Worm (Caenorhabditis elegans): Measurements from ENCODE around the gene R12C12.5.

Gene R12C12.5

ce11 chrII:6061495-6061894, 16.5 kb upstream of the R12C12.5 start (continued):
- TF ChIP-seq ceh-44 (GFP tag; IDR thresholded peaks at IDR 0.05) (no peak), hmg-1.1 (GFP tag; IDR thresholded peaks at IDR 0.05) (peak; percentile 50; the same call in 1 of the 2 replicates), cey-2 (tag; optimal IDR thresholded peaks at IDR 0.05; ENCODE audit: borderline replicate concordance, insufficient read depth) (no peak), daf-12 (tag; optimal IDR thresholded peaks at IDR 0.05) (no peak), nhr-102 (tag; optimal IDR thresholded peaks at IDR 0.05) (peak; percentile 52), daf-19 (GFP tag; conservative IDR thresholded peaks at IDR 0.05) (no peak), dmd-8 (GFP tag; IDR thresholded peaks at IDR 0.05) (no peak), ZK546.5 (tag; optimal IDR thresholded peaks at IDR 0.05) (no peak), snpc-4 (tag; optimal IDR thresholded peaks at IDR 0.05) (no peak), duxl-1 (tag; optimal IDR thresholded peaks at IDR 0.05; ENCODE audit: poor library complexity) (peak; percentile 71), zfp-2 (tag; optimal IDR thresholded peaks at IDR 0.05) (no peak), T26A8.4 (GFP tag; IDR thresholded peaks at IDR 0.05) (0 out of 2 replicates have a peak, but pooled peaks have one; percentile 19)

ce11 chrII:6055927-6056326, 11.0 kb upstream of the R12C12.5 start, which contains the start of gene R12C12.7:
Gene R12C12.7 (minus strand): TSS chrII:6055985.
- TF ChIP-seq nhr-102 (tag; optimal IDR thresholded peaks at IDR 0.05) (no peak), hlh-30 (tag; optimal IDR thresholded peaks at IDR 0.05; ENCODE audit: insufficient read depth) (peak; percentile 30), lsy-2 (tag; optimal IDR thresholded peaks at IDR 0.05) (peak in 1 of 2 experiments; percentile 55), pqm-1 (tag; optimal IDR thresholded peaks at IDR 0.05) (peak; percentile 72), dve-1 (tag; optimal IDR thresholded peaks at IDR 0.05; ENCODE audit: insufficient read depth) (peak; percentile 18), nhr-28 (tag; optimal IDR thresholded peaks at IDR 0.05) (peak; percentile 76), ZK546.5 (tag; optimal IDR thresholded peaks at IDR 0.05) (no peak), lin-38 (GFP tag; IDR thresholded peaks at IDR 0.05) (0 out of 2 replicates have a peak, but pooled peaks have one; percentile 26), daf-16 (GFP tag; optimal IDR thresholded peaks at IDR 0.05) (no peak), daf-16 (tag; optimal IDR thresholded peaks at IDR 0.05) (peak; percentile 4), dpl-1 (GFP tag; optimal IDR thresholded peaks at IDR 0.05) (peak; percentile 51), hmg-1.1 (GFP tag; IDR thresholded peaks at IDR 0.05) (no peak), mes-2 (tag; optimal IDR thresholded peaks at IDR 0.05; ENCODE audit: poor library complexity, severe bottlenecking) (peak; percentile 70)

- TF ChIP-seq F26F4.8 (GFP tag; conservative IDR thresholded peaks at IDR 0.05): 0 out of 2 replicates have a peak, but pooled peaks have one; percentile 31
- peak; percentile 65; the same call in 1 of the 2 replicates for TF ChIP-seq snpc-1.2 (GFP tag; IDR thresholded peaks at IDR 0.05)
- TF ChIP-seq Y48G9A.11 (GFP tag; IDR thresholded peaks at IDR 0.05): peak; percentile 49; the same call in 1 of the 2 replicates
- 0 out of 2 replicates have a peak, but pooled peaks have one; percentile 15 for TF ChIP-seq egl-43 (GFP tag; IDR thresholded peaks at IDR 0.05)
- TF ChIP-seq lin-38 (GFP tag; IDR thresholded peaks at IDR 0.05): peak; percentile 65
- TF ChIP-seq lin-1 (GFP tag; IDR thresholded peaks at IDR 0.05): 0 out of 2 replicates have a peak, but pooled peaks have one; percentile 23
- 0 out of 2 replicates have a peak, but pooled peaks have one; percentile 58 for TF ChIP-seq lim-7 (GFP tag; IDR thresholded peaks at IDR 0.05)
- TF ChIP-seq dmd-8 (GFP tag; IDR thresholded peaks at IDR 0.05): 0 out of 2 replicates have a peak, but pooled peaks have one; percentile 63
- TF ChIP-seq arid-1 (GFP tag; conservative IDR thresholded peaks at IDR 0.05): 0 out of 2 replicates have a peak, but pooled peaks have one; percentile 43
- 0 out of 4 replicates have a peak, but pooled peaks of 1 of the 2 experiments have one; percentile 26 for TF ChIP-seq madf-5 (GFP tag; IDR thresholded peaks at IDR 0.05)
- peak; percentile 67; the same call in 1 of the 2 replicates for TF ChIP-seq D1046.2 (GFP tag; IDR thresholded peaks at IDR 0.05)
These were observed 9.6 kb upstream of the R12C12.5 start for ce11 chrII:6054561-6054960.

- no peak for TF ChIP-seq daf-16 (GFP tag; optimal IDR thresholded peaks at IDR 0.05)
- TF ChIP-seq daf-16 (tag; optimal IDR thresholded peaks at IDR 0.05): peak; percentile 29
- no peak for TF ChIP-seq zfp-2 (tag; optimal IDR thresholded peaks at IDR 0.05)
- TF ChIP-seq mdt-29 (GFP tag; IDR thresholded peaks at IDR 0.05): no peak
- peak; percentile 2 for TF ChIP-seq nhr-48 (tag; optimal IDR thresholded peaks at IDR 0.05)
- no peak for TF ChIP-seq lin-13 (GFP tag; optimal IDR thresholded peaks at IDR 0.05)
- TF ChIP-seq gei-8 (GFP tag; optimal IDR thresholded peaks at IDR 0.05): no peak
- TF ChIP-seq dmd-6 (GFP tag; IDR thresholded peaks at IDR 0.05): peak; percentile 47
- no peak for TF ChIP-seq daf-8 (GFP tag; IDR thresholded peaks at IDR 0.05)
These were observed 5.2 kb upstream of the R12C12.5 start, which contains the start of gene gldc-1 for ce11 chrII:6050120-6050519. Gene gldc-1 (plus strand): TSS chrII:6050420.

Data from whole organism, L4 larva.